Fruit fly (Drosophila melanogaster) whole organism, embryonic: ENCODE data around the gene spirit.

Experiments used
- Abd-B ChIP-seq: fragments of 200-800 bp; sonication (Bioruptor generic); optimal IDR thresholded peaks from 2 replicates; lab custom pipeline; 2018; ENCODE audit warnings: missing biosample characterization, mild to moderate bottlenecking, missing genetic modification characterization, moderate library complexity
- Antp ChIP-seq: fragments of 200-800 bp; sonication (Bioruptor generic); optimal IDR thresholded peaks from 3 replicates; lab custom pipeline; 2016; ENCODE audit warnings: missing biosample characterization, missing genetic modification characterization
- CG10274 ChIP-seq: fragments of 200-800 bp; sonication (Bioruptor generic); optimal IDR thresholded peaks from 3 replicates; lab custom pipeline; 2017; ENCODE audit warnings: missing biosample characterization, mild to moderate bottlenecking, missing genetic modification characterization
- CG11456 ChIP-seq: fragments of 200-800 bp; sonication (Bioruptor generic); IDR thresholded peaks from 3 replicates; pipeline ENCODE4 v1.3.6; 2022; ENCODE audit warnings: missing biosample characterization, missing genetic modification characterization
- CG11696 ChIP-seq: fragments of 200-800 bp; sonication (Bioruptor generic); IDR thresholded peaks from 2 replicates; pipeline ENCODE4 v1.3.6; 2022; ENCODE audit warnings: missing biosample characterization, missing genetic modification characterization
- CG12219 ChIP-seq: fragments of 200-800 bp; sonication (Bioruptor generic); optimal IDR thresholded peaks from 3 replicates; lab custom pipeline; 2018; ENCODE audit warnings: missing biosample characterization, mild to moderate bottlenecking, missing genetic modification characterization
- CG1233 ChIP-seq: fragments of 200-800 bp; sonication (Bioruptor generic); optimal IDR thresholded peaks from 4 replicates; lab custom pipeline; 2018; ENCODE audit warnings: missing biosample characterization, mild to moderate bottlenecking, missing genetic modification characterization
- CG15073 ChIP-seq: fragments of 200-800 bp; sonication (Bioruptor generic); optimal IDR thresholded peaks from 2 replicates; lab custom pipeline; 2016; ENCODE audit warnings: missing biosample characterization, missing genetic modification characterization
- CG18262 ChIP-seq: fragments of 200-800 bp; optimal IDR thresholded peaks from 3 replicates; lab custom pipeline; 2019; ENCODE audit warnings: missing biosample characterization, mild to moderate bottlenecking, missing genetic modification characterization, moderate library complexity
- CG1832 ChIP-seq: fragments of 200-800 bp; sonication (Bioruptor generic); optimal IDR thresholded peaks from 2 replicates; lab custom pipeline; 2017; ENCODE audit warnings: missing biosample characterization, mild to moderate bottlenecking, missing genetic modification characterization, inconsistent platforms
- CG2712 ChIP-seq: fragments of 200-800 bp; optimal IDR thresholded peaks from 3 replicates; lab custom pipeline; 2019; ENCODE audit warnings: missing biosample characterization, mild to moderate bottlenecking, missing genetic modification characterization, moderate library complexity
- CG30020 ChIP-seq: fragments of 200-800 bp; optimal IDR thresholded peaks from 2 replicates; lab custom pipeline; 2019; ENCODE audit warnings: missing biosample characterization, mild to moderate bottlenecking, missing genetic modification characterization, moderate library complexity
- CG4404 ChIP-seq: fragments of 200-800 bp; sonication (Bioruptor generic); IDR thresholded peaks from 2 replicates; pipeline ENCODE4 v1.3.6; 2022; ENCODE audit warnings: missing biosample characterization, missing genetic modification characterization
- CG6765 ChIP-seq: fragments of 200-800 bp; sonication (Bioruptor generic); optimal IDR thresholded peaks from 3 replicates; lab custom pipeline; 2017; ENCODE audit warnings: missing biosample characterization, mild to moderate bottlenecking, missing genetic modification characterization
- CG7556 ChIP-seq: fragments of 200-800 bp; sonication (Bioruptor generic); optimal IDR thresholded peaks from 2 replicates; lab custom pipeline; 2017; ENCODE audit warnings: missing biosample characterization, mild to moderate bottlenecking, missing genetic modification characterization
- CG9215 ChIP-seq: fragments of 200-800 bp; sonication (Bioruptor generic); IDR thresholded peaks from 2 replicates; pipeline ENCODE4 v1.3.6; 2022; ENCODE audit warnings: missing biosample characterization, missing genetic modification characterization
- CHES-1-like ChIP-seq: fragments of 200-800 bp; sonication (Bioruptor generic); optimal IDR thresholded peaks from 2 replicates; lab custom pipeline; 2016; ENCODE audit warnings: missing biosample characterization, missing genetic modification characterization
- D ChIP-seq, 2 experiments: fragments of 200-800 bp in 1 of 2; fragments of >200 bp in 1 of 2; sonication (Bioruptor generic) in 1 of 2; optimal IDR thresholded peaks; 2 replicates in 1 of 2; 3 replicates in 1 of 2; lab custom pipeline; 2017; ENCODE audit warnings: mild to moderate bottlenecking in 1 of 2, missing biosample characterization in 1 of 2, missing genetic modification characterization in 1 of 2, missing genetic modification reagents in 1 of 2
- Dad ChIP-seq: fragments of 200-800 bp; sonication (Bioruptor generic); optimal IDR thresholded peaks from 3 replicates; lab custom pipeline; 2016; ENCODE audit warnings: missing biosample characterization, missing genetic modification characterization
- Dbx ChIP-seq: fragments of 200-800 bp; sonication (Bioruptor generic); IDR thresholded peaks from 3 replicates; pipeline ENCODE4 v1.3.6; 2022; ENCODE audit warnings: missing biosample characterization, missing genetic modification characterization
- Dek ChIP-seq: fragments of 200-800 bp; sonication (Bioruptor generic); optimal IDR thresholded peaks from 3 replicates; lab custom pipeline; 2019; ENCODE audit warnings: missing biosample characterization, mild to moderate bottlenecking, missing genetic modification characterization, moderate library complexity
- ERR ChIP-seq: fragments of 200-800 bp; sonication (Bioruptor generic); optimal IDR thresholded peaks from 2 replicates; lab custom pipeline; 2016; ENCODE audit warnings: missing biosample characterization, missing genetic modification characterization
- Fer3 ChIP-seq: fragments of 200-800 bp; sonication (Bioruptor generic); optimal IDR thresholded peaks from 2 replicates; lab custom pipeline; 2018; ENCODE audit warnings: missing biosample characterization, mild to moderate bottlenecking, missing genetic modification characterization, moderate library complexity
- NFAT ChIP-seq: fragments of 200-800 bp; sonication (Bioruptor generic); IDR thresholded peaks from 2 replicates; pipeline ENCODE4 v1.3.6; 2022; ENCODE audit warnings: missing biosample characterization, missing genetic modification characterization
- Pdp1 ChIP-seq, 2 experiments: fragments of 200-800 bp; sonication (Bioruptor generic); optimal IDR thresholded peaks; 3 replicates each; lab custom pipeline; 2016; ENCODE audit warnings: missing biosample characterization in 2 of 2, missing genetic modification characterization in 2 of 2, mild to moderate bottlenecking in 1 of 2, moderate library complexity in 1 of 2
- Rfx ChIP-seq: fragments of 200-800 bp; sonication (Bioruptor generic); IDR thresholded peaks from 2 replicates; pipeline ENCODE4 v1.3.6; 2022; ENCODE audit warnings: missing biosample characterization, missing genetic modification characterization
- Sox100B ChIP-seq: fragments of 200-800 bp; sonication (Bioruptor generic); optimal IDR thresholded peaks from 3 replicates; lab custom pipeline; 2018; ENCODE audit warnings: missing biosample characterization, mild to moderate bottlenecking, missing genetic modification characterization
- TFAM ChIP-seq: fragments of 200-800 bp; sonication (Bioruptor generic); optimal IDR thresholded peaks from 2 replicates; lab custom pipeline; 2017; ENCODE audit warnings: missing biosample characterization, missing genetic modification characterization, inconsistent platforms
- Trl ChIP-seq, 3 experiments: fragments of >200 bp in 2 of 3; fragments of 200-800 bp in 1 of 3; sonication (Bioruptor generic) in 1 of 3; optimal IDR thresholded peaks; 2 replicates in 1 of 3; 3 replicates in 2 of 3; lab custom pipeline; 2016 to 2017; ENCODE audit warnings: missing biosample characterization in 1 of 3, missing genetic modification characterization in 1 of 3
- bbx ChIP-seq: fragments of 200-800 bp; sonication (Bioruptor generic); IDR thresholded peaks from 2 replicates; pipeline ENCODE4 v1.3.6; 2022; ENCODE audit warnings: missing biosample characterization, missing genetic modification characterization; ENCODE audit not compliant: partially characterized antibody
- cg ChIP-seq: fragments of 200-800 bp; sonication (Bioruptor generic); optimal IDR thresholded peaks from 3 replicates; lab custom pipeline; 2019; ENCODE audit warnings: missing biosample characterization, mild to moderate bottlenecking, missing genetic modification characterization, moderate library complexity
- chm ChIP-seq: fragments of 200-800 bp; sonication (Bioruptor generic); IDR thresholded peaks from 2 replicates; pipeline ENCODE4 v1.3.6; 2022; ENCODE audit warnings: missing biosample characterization, missing genetic modification characterization
- exex ChIP-seq: fragments of 200-800 bp; sonication (Bioruptor generic); optimal IDR thresholded peaks from 4 replicates; lab custom pipeline; 2018; ENCODE audit warnings: missing biosample characterization, mild to moderate bottlenecking, missing genetic modification characterization, moderate library complexity
- lmd ChIP-seq: fragments of 200-800 bp; sonication (Bioruptor generic); IDR thresholded peaks from 2 replicates; pipeline ENCODE4 v1.3.6; 2022; ENCODE audit warnings: missing biosample characterization, missing genetic modification characterization
- nau ChIP-seq: fragments of 200-800 bp; sonication (Bioruptor generic); optimal IDR thresholded peaks from 3 replicates; lab custom pipeline; 2017; ENCODE audit warnings: missing biosample characterization, mild to moderate bottlenecking, missing genetic modification characterization, missing genetic modification reagents
- otp ChIP-seq: fragments of 200-800 bp; sonication (Bioruptor generic); IDR thresholded peaks from 3 replicates; pipeline ENCODE4, ENCODE4 v1.3.6; 2022; ENCODE audit warnings: missing biosample characterization, missing genetic modification characterization
- prd ChIP-seq, 3 experiments: fragments of >200 bp in 2 of 3; fragments of 200-800 bp in 1 of 3; sonication (Bioruptor generic) in 1 of 3; optimal IDR thresholded peaks in 2 of 3; IDR thresholded peaks in 1 of 3; 2 replicates in 2 of 3; 3 replicates in 1 of 3; pipeline versions ENCODE4 v1.3.6 to Lab custom; 2017 to 2022; ENCODE audit warnings: missing biosample characterization in 1 of 3, missing genetic modification characterization in 1 of 3
- pros ChIP-seq: fragments of 200-800 bp; sonication (Bioruptor generic); optimal IDR thresholded peaks from 3 replicates; lab custom pipeline; 2019; ENCODE audit warnings: missing biosample characterization, mild to moderate bottlenecking, missing genetic modification characterization, moderate library complexity
- pzg ChIP-seq: fragments of 200-800 bp; sonication (Bioruptor generic); optimal IDR thresholded peaks from 3 replicates; lab custom pipeline; 2018; ENCODE audit warnings: missing biosample characterization, mild to moderate bottlenecking, missing genetic modification characterization, moderate library complexity
- ro ChIP-seq: fragments of 200-800 bp; sonication (Bioruptor generic); IDR thresholded peaks from 2 replicates; pipeline ENCODE4 v1.3.6; 2022; ENCODE audit warnings: missing biosample characterization, missing genetic modification characterization
- sim ChIP-seq: fragments of 200-800 bp; sonication (Bioruptor generic); IDR thresholded peaks from 2 replicates; pipeline ENCODE4 v1.3.6; 2022; ENCODE audit warnings: missing biosample characterization, missing genetic modification characterization
- stwl ChIP-seq: fragments of 200-800 bp; sonication (Bioruptor generic); optimal IDR thresholded peaks from 3 replicates; lab custom pipeline; 2018; ENCODE audit warnings: missing biosample characterization, mild to moderate bottlenecking, missing genetic modification characterization, moderate library complexity
- trh ChIP-seq: fragments of 200-800 bp; sonication (Bioruptor generic); optimal IDR thresholded peaks from 2 replicates; lab custom pipeline; 2016; ENCODE audit warnings: missing biosample characterization, missing genetic modification characterization
- tup ChIP-seq: fragments of 200-800 bp; sonication (Bioruptor generic); optimal IDR thresholded peaks from 2 replicates; lab custom pipeline; 2016; ENCODE audit warnings: missing biosample characterization, mild to moderate bottlenecking, missing genetic modification characterization, moderate library complexity
- usp ChIP-seq: fragments of >200 bp; optimal IDR thresholded peaks from 2 replicates; lab custom pipeline; 2017; ENCODE audit warnings: missing biosample characterization, missing genetic modification characterization

Gene spirit

DNA sequence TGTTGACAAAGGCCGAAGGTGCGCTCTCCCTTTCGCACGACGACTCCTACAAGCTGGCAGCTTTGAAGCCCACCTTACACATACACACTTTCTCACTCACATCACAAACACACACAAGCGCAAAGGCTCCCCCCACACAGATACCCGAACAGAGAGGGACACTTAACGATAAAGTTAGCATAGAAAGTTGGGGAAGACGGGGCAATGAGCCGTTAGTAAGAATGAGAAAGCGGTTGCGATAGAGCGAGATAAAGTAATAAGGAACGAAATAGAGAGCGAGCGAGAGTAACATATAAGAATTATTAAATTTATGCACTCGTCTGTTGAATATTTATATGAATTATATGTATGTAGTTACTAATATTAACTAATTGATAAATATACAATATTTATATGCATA lies 4.4 kb downstream of the spirit start (continued):
- TF ChIP-seq Trl (optimal IDR thresholded peaks at IDR 0.05; lab: Kevin White, UChicago) (peak in 1 of 2 experiments; percentile 12), Trl (GFP tag; optimal IDR thresholded peaks at IDR 0.05; lab: Kevin White, UChicago) (no peak), tup (GFP tag; lab: Kevin White, UChicago) (no peak), Pdp1 (GFP tag; optimal IDR thresholded peaks at IDR 0.05; lab: Kevin White, UChicago) (no peak), CG11456 (no peak), CG7556 (GFP tag; lab: Kevin White, UChicago) (no peak), CG10274 (GFP tag; lab: Kevin White, UChicago) (no peak), exex (tag; lab: Kevin White, UChicago) (peak; percentile 1), nau (GFP tag; lab: Kevin White, UChicago) (no peak), NFAT (GFP tag; lab: Robert Waterston, UW) (0 out of 2 replicates have a peak, but pooled peaks have one; percentile 14), ERR (GFP tag; lab: Kevin White, UChicago) (no peak), Rfx (GFP tag; lab: Robert Waterston, UW) (peak; percentile 19; the same call in 1 of the 2 replicates), CG2712 (no peak), CG1832 (peak; percentile 41), CG18262 (no peak), Dek (tag; lab: Kevin White, UChicago) (no peak), CG9215 (GFP tag; lab: Robert Waterston, UW) (no peak), pros (GFP tag; lab: Kevin White, UChicago) (peak; percentile 12), cg (GFP tag; lab: Kevin White, UChicago) (peak; percentile 62)
- TF ChIP-seq, all 482 proteins: peak for 10

DNA sequence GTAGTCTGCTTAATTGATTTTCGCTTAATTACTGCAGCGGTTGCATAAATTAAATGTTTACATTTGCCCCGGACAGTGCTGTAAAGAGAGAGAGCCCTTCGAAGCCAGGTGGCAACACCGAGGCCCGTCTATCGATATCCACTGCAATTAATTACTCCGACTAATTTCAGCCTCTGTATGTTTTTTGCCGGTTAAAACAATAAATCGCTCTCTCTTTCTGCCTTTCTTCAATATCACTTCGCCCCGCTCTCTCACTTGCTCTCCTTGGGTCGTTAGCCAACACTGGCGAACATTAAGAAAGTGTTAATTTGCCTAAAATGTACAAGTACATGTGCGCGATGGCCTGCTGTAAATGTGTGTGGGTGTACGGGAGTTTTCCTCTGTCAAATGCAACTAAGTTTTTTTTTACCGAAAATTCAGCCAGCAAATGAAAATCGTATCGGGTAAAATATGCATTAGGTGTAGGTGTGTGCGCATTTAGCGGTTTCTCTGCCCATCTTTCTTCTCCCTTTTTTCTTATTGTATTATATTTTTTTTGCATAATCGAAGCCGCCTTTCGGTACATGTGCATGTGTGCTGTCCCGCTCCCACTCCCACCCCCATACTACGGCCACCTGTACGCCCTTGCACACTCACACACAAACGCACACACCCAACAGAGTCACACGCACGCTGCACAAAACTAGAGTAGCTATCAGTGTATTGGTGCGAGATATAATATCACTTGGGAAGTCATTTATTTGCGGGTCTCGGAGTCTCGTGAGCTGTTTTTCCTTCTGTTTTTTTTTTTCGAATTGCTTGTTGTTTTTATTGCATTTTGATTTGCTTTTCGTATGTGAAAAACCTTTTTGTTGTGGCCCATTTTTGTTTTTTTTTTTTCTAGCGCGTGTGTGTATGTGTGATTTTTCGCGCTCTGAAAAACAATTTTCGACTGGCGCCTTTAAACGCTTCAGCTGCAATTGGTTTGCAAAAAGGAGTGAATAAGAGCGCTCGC lies 11.7 kb downstream of the spirit start:
- TF ChIP-seq stwl (peak; percentile 72), Sox100B (GFP tag; lab: Kevin White, UChicago) (peak; percentile 23), nau (GFP tag; lab: Kevin White, UChicago) (no peak), Fer3 (tag; lab: Kevin White, UChicago) (peak; percentile 9), CG12219 (no peak), Dad (GFP tag; lab: Kevin White, UChicago) (peak; percentile 26), bbx (GFP tag; lab: Robert Waterston, UW) (peak; percentile 72), CG1233 (peak; percentile 31), TFAM (no peak), CG15073 (no peak), D (optimal IDR thresholded peaks at IDR 0.05; lab: Kevin White, UChicago) (no peak), D (GFP tag; optimal IDR thresholded peaks at IDR 0.05; lab: Kevin White, UChicago) (peak; percentile 59), Dbx (GFP tag; lab: Robert Waterston, UW) (0 out of 3 replicates have a peak, but pooled peaks have one; percentile 14), CHES-1-like (GFP tag; lab: Kevin White, UChicago) (peak; percentile 16), CG4404 (GFP tag; lab: Robert Waterston, UW) (peak; percentile 11; the same call in 1 of the 2 replicates), lmd (no peak), Abd-B (GFP tag; lab: Kevin White, UChicago) (peak; percentile 28), trh (no peak), CG30020 (no peak), prd (optimal IDR thresholded peaks at IDR 0.05; lab: Kevin White, UChicago) (no peak), prd (GFP tag; IDR thresholded peaks at IDR 0.05; lab: Robert Waterston, UW) (peak; percentile 37; the same call in 1 of the 3 replicates), otp (GFP tag; lab: Robert Waterston, UW) (peak; percentile 60; the same call in 1 of the 3 replicates), CG6765 (no peak), chm (GFP tag; lab: Robert Waterston, UW) (no peak; the same call in 1 of the 2 replicates), usp (GFP tag; lab: Kevin White, UChicago) (no peak), CG11696 (GFP tag; lab: Robert Waterston, UW) (no peak), Antp (GFP tag; lab: Kevin White, UChicago) (peak; percentile 36), ro (GFP tag; lab: Robert Waterston, UW) (no peak), pzg (GFP tag; lab: Kevin White, UChicago) (peak; percentile 48), sim (GFP tag; lab: Robert Waterston, UW) (no peak)
